Worm (Caenorhabditis elegans): ENCODE results near the gene acr-18.

DNA sequence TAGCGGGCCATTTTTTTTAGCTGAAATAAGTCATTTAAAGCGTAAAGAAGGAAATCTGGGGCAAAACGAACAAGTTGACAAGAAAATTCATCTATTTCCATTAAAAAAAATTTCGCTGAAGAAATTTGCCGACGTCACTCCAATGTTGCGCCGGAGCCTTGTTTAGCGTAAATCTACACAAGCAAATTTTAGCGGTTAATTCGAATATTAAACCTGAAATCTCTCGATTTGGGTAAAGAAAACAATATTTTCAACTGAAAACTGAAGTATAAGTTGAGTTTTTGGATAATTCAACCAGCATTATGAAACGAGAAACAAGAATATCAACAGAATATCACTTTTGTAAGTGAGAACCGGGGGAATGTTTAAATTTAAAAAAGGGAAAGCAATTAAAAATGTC, 19.4 kb upstream of the acr-18 start, which contains the start of gene F28F8.9:
- TF ChIP-seq ama-1 (optimal IDR thresholded peaks at IDR 0.05) = no peak
- TF ChIP-seq hmbx-1 (tag; optimal IDR thresholded peaks at IDR 0.05) = no peak
- TF ChIP-seq flt-1 (GFP tag; IDR thresholded peaks at IDR 0.05) = no peak
- TF ChIP-seq aly-1 (tag; optimal IDR thresholded peaks at IDR 0.05) = no peak
- no peak for TF ChIP-seq B0310.2 (tag; optimal IDR thresholded peaks at IDR 0.05)
- TF ChIP-seq hnd-1 (tag; optimal IDR thresholded peaks at IDR 0.05) = no peak
- TF ChIP-seq ceh-36 (tag; optimal IDR thresholded peaks at IDR 0.05) = no peak
- TF ChIP-seq ets-7 (tag; optimal IDR thresholded peaks at IDR 0.05) = no peak
- TF ChIP-seq pes-1 (GFP tag; IDR thresholded peaks at IDR 0.05) = no peak
- no peak for TF ChIP-seq tbx-11 (GFP tag; IDR thresholded peaks at IDR 0.05)
- TF ChIP-seq sea-1 (GFP tag; conservative IDR thresholded peaks at IDR 0.05) = no peak
- TF ChIP-seq F13C5.2 (tag; optimal IDR thresholded peaks at IDR 0.05) = no peak

Data from whole organism, early embryonic.